Fruit fly (Drosophila melanogaster) whole organism, wandering third instar larva: ENCODE data around the gene CG18528.

Experiments
- Hnf4 ChIP-seq: fragments of 200-800 bp; sonication (Bioruptor generic); optimal IDR thresholded peaks from 2 replicates; lab custom pipeline; 2016; ENCODE audit warnings: missing biosample characterization, mild to moderate bottlenecking, missing genetic modification characterization
- Hr78 ChIP-seq: fragments of >200 bp; optimal IDR thresholded peaks from 2 replicates; lab custom pipeline; 2017; ENCODE audit warnings: missing biosample characterization, missing genetic modification characterization
- Jra ChIP-seq: sonication (Bioruptor generic); optimal IDR thresholded peaks from 2 replicates; lab custom pipeline; 2016; ENCODE audit warnings: missing biosample characterization, missing genetic modification characterization
- Mio ChIP-seq: sonication (Bioruptor generic); optimal IDR thresholded peaks from 2 replicates; lab custom pipeline; 2016; ENCODE audit warnings: missing biosample characterization, missing genetic modification characterization
- OdsH ChIP-seq: fragments of 200-800 bp; sonication (Bioruptor generic); optimal IDR thresholded peaks from 2 replicates; lab custom pipeline; 2016; ENCODE audit warnings: missing biosample characterization, mild to moderate bottlenecking, missing genetic modification characterization
- br ChIP-seq: fragments of 200-800 bp; sonication (Bioruptor generic); optimal IDR thresholded peaks from 2 replicates; lab custom pipeline; 2016; ENCODE audit warnings: missing biosample characterization, missing genetic modification characterization
- brk ChIP-seq: fragments of 200-800 bp; sonication (Bioruptor generic); optimal IDR thresholded peaks from 2 replicates; lab custom pipeline; 2016; ENCODE audit warnings: missing biosample characterization, mild to moderate bottlenecking, missing genetic modification characterization
- ey ChIP-seq: fragments of 200-800 bp; sonication (Bioruptor generic); optimal IDR thresholded peaks from 2 replicates; lab custom pipeline; 2016; ENCODE audit warnings: missing biosample characterization, missing genetic modification characterization
- lola ChIP-seq: fragments of >200 bp; optimal IDR thresholded peaks from 2 replicates; lab custom pipeline; 2017; ENCODE audit warnings: missing biosample characterization, missing genetic modification characterization
- psq ChIP-seq: fragments of 200-800 bp; sonication (Bioruptor generic); optimal IDR thresholded peaks from 3 replicates; lab custom pipeline; 2017; ENCODE audit warnings: missing biosample characterization, mild to moderate bottlenecking, missing genetic modification characterization, moderate library complexity
- sv ChIP-seq: fragments of 200-800 bp; sonication (Bioruptor generic); optimal IDR thresholded peaks from 3 replicates; lab custom pipeline; 2016; ENCODE audit warnings: missing biosample characterization, missing genetic modification characterization
- tai ChIP-seq: sonication (Bioruptor generic); optimal IDR thresholded peaks from 2 replicates; lab custom pipeline; 2016; ENCODE audit warnings: missing biosample characterization, missing genetic modification characterization
- woc ChIP-seq: sonication (Bioruptor generic); optimal IDR thresholded peaks from 2 replicates; lab custom pipeline; 2016; ENCODE audit warnings: missing biosample characterization, mild to moderate bottlenecking, missing genetic modification characterization

DNA sequence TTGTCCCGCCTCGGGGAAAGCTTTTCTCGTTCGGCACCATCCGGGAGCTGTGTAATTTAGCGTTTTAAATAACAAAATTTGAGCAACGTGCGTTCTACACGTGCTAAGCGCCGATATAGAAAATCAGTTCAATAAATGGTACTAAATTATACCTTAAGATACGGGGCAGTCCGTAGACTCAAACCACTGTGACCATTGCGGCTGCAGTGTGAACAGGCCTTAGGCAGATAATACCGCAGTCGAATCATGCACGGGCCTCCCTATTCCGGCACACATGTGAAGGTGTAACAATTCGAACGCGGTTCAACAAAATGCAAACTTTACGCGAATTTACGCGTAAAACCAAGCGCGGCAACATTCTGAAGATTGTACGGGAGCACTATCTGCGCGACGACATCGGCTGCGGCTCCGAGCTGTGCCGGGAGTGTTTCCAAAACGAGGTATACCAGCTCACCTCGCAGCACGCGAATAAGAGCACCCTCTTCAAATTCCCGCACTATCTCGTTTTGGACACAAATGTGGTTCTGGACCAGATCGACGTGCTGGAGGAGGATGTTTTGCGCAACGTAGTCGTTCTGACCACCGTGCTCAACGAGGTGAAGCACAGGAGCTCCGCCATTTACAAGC is 26.6 kb downstream of the CG18528 start, which contains the start of the genes Rrp5 and Dis3:
- no peak for TF ChIP-seq woc (GFP tag; lab: Kevin White, UChicago)
- no peak for TF ChIP-seq sv (GFP tag; lab: Kevin White, UChicago)
- no peak for TF ChIP-seq br
- TF ChIP-seq tai (GFP tag; lab: Kevin White, UChicago): no peak
- TF ChIP-seq Mio (GFP tag; lab: Kevin White, UChicago): no peak
- TF ChIP-seq lola (GFP tag; lab: Kevin White, UChicago): no peak
- TF ChIP-seq Jra (GFP tag; lab: Kevin White, UChicago): no peak
- no peak for TF ChIP-seq ey (GFP tag; lab: Kevin White, UChicago)
- no peak for TF ChIP-seq Hr78 (GFP tag; lab: Kevin White, UChicago)
- TF ChIP-seq psq (GFP tag; lab: Kevin White, UChicago): no peak
- TF ChIP-seq Hnf4 (GFP tag; lab: Kevin White, UChicago): no peak
- TF ChIP-seq brk: no peak
- TF ChIP-seq OdsH (GFP tag; lab: Kevin White, UChicago): no peak
